Worm (Caenorhabditis elegans): ENCODE data around the gene plep-1.

DNA sequence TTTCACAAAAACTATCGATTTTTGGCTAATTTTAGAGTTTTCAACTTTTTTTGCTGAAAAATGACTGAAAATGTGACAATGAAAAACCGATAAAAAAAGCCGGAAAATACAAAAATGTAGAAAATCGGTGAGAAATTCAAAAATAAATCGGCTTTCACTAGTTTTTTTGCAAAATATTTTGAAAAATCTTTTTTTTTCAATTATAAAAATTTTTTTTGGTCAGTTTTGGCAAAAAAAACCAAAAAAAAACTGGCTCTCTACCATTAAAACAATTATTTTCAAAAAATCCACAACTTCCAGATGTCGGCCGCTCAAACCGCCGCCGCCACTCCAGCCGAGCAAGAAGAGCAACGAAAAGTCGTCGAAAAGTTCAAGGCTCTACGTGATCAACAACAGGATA lies 14.4 kb upstream of the plep-1 start, which contains the start of gene pfd-2:
- TF ChIP-seq D1046.2 (GFP tag; IDR thresholded peaks at IDR 0.05) (no peak), snpc-4 (tag; optimal IDR thresholded peaks at IDR 0.05) (no peak), nhr-77 (tag; optimal IDR thresholded peaks at IDR 0.05) (no peak), fos-1 (tag; optimal IDR thresholded peaks at IDR 0.05) (no peak), aly-2 (tag; optimal IDR thresholded peaks at IDR 0.05) (no peak), ztf-11 (tag; optimal IDR thresholded peaks at IDR 0.05) (no peak), dmd-6 (GFP tag; IDR thresholded peaks at IDR 0.05) (no peak), ZK337.2 (GFP tag; IDR thresholded peaks at IDR 0.05) (no peak), zag-1 (tag; optimal IDR thresholded peaks at IDR 0.05) (no peak), nhr-28 (tag; optimal IDR thresholded peaks at IDR 0.05) (no peak), nhr-11 (tag; optimal IDR thresholded peaks at IDR 0.05) (no peak), lin-13 (GFP tag; optimal IDR thresholded peaks at IDR 0.05) (no peak), dmd-9 (GFP tag; IDR thresholded peaks at IDR 0.05) (no peak), unc-39 (tag; optimal IDR thresholded peaks at IDR 0.05) (no peak)

All from whole organism, L4 larva.